Fruit fly (Drosophila melanogaster) whole organism, embryonic: ENCODE data around the gene Gale.

Experiments
- Antp ChIP-seq: fragments of 200-800 bp; sonication (Bioruptor generic); optimal IDR thresholded peaks from 3 replicates; lab custom pipeline; 2016; ENCODE audit warnings: missing biosample characterization, missing genetic modification characterization
- Atf-2 ChIP-seq: fragments of 200-800 bp; sonication (Bioruptor generic); optimal IDR thresholded peaks from 2 replicates; lab custom pipeline; 2016; ENCODE audit warnings: missing biosample characterization, missing genetic modification characterization
- B-H2 ChIP-seq: fragments of 200-800 bp; sonication (Bioruptor generic); optimal IDR thresholded peaks from 2 replicates; lab custom pipeline; 2018; ENCODE audit warnings: missing biosample characterization, mild to moderate bottlenecking, missing genetic modification characterization
- Bdp1 ChIP-seq: fragments of 200-800 bp; sonication (Bioruptor generic); optimal IDR thresholded peaks from 3 replicates; lab custom pipeline; 2016; ENCODE audit warnings: missing biosample characterization, missing genetic modification characterization
- CG10209 ChIP-seq: fragments of 200-800 bp; sonication (Bioruptor generic); optimal IDR thresholded peaks from 3 replicates; lab custom pipeline; 2017; ENCODE audit warnings: missing biosample characterization, mild to moderate bottlenecking, missing genetic modification characterization, missing genetic modification reagents
- CG10565 ChIP-seq: fragments of 200-800 bp; sonication (Bioruptor generic); optimal IDR thresholded peaks from 3 replicates; lab custom pipeline; 2016; ENCODE audit warnings: missing biosample characterization, mild to moderate bottlenecking, missing genetic modification characterization
- CG11093 ChIP-seq: fragments of 200-800 bp; sonication (Bioruptor generic); IDR thresholded peaks from 3 replicates; pipeline ENCODE4 v1.3.6; 2022; ENCODE audit warnings: missing biosample characterization, missing genetic modification characterization
- CG14710 ChIP-seq: fragments of 200-800 bp; sonication (Bioruptor generic); optimal IDR thresholded peaks from 3 replicates; lab custom pipeline; 2019; ENCODE audit warnings: missing biosample characterization, mild to moderate bottlenecking, missing genetic modification characterization, moderate library complexity
- CG15073 ChIP-seq: fragments of 200-800 bp; sonication (Bioruptor generic); optimal IDR thresholded peaks from 2 replicates; lab custom pipeline; 2016; ENCODE audit warnings: missing biosample characterization, missing genetic modification characterization
- CG15514 ChIP-seq: fragments of 200-800 bp; sonication (Bioruptor generic); optimal IDR thresholded peaks from 3 replicates; lab custom pipeline; 2017; ENCODE audit warnings: missing biosample characterization, missing genetic modification characterization, mild to moderate bottlenecking, moderate library complexity, missing genetic modification reagents
- CG2120 ChIP-seq: fragments of 200-800 bp; sonication (Bioruptor generic); optimal IDR thresholded peaks from 3 replicates; lab custom pipeline; 2016; ENCODE audit warnings: missing biosample characterization, missing genetic modification characterization
- CG2129 ChIP-seq: fragments of 200-800 bp; sonication (Bioruptor generic); IDR thresholded peaks from 2 replicates; pipeline ENCODE4 v1.3.6; 2022; ENCODE audit warnings: missing biosample characterization, missing genetic modification characterization; ENCODE audit not compliant: partially characterized antibody
- CG2875 ChIP-seq: fragments of 200-800 bp; sonication (Bioruptor generic); optimal IDR thresholded peaks from 2 replicates; lab custom pipeline; 2017; ENCODE audit warnings: missing biosample characterization, mild to moderate bottlenecking, missing genetic modification characterization, missing genetic modification reagents
- CG30403 ChIP-seq: fragments of 200-800 bp; sonication (Bioruptor generic); optimal IDR thresholded peaks from 3 replicates; lab custom pipeline; 2016; ENCODE audit warnings: missing biosample characterization, missing genetic modification characterization
- CG4854 ChIP-seq: fragments of 200-800 bp; sonication (Bioruptor generic); optimal IDR thresholded peaks from 2 replicates; lab custom pipeline; 2016; ENCODE audit warnings: missing biosample characterization, missing genetic modification characterization, inconsistent platforms
- CG7556 ChIP-seq: fragments of 200-800 bp; sonication (Bioruptor generic); optimal IDR thresholded peaks from 2 replicates; lab custom pipeline; 2017; ENCODE audit warnings: missing biosample characterization, mild to moderate bottlenecking, missing genetic modification characterization
- CG7745 ChIP-seq: fragments of 200-800 bp; sonication (Bioruptor generic); optimal IDR thresholded peaks from 2 replicates; lab custom pipeline; 2018; ENCODE audit warnings: missing biosample characterization, mild to moderate bottlenecking, missing genetic modification characterization, moderate library complexity
- CG7786 ChIP-seq: fragments of 200-800 bp; sonication (Bioruptor generic); optimal IDR thresholded peaks from 2 replicates; lab custom pipeline; 2016; ENCODE audit warnings: missing biosample characterization, missing genetic modification characterization
- CG8924 ChIP-seq: fragments of 200-800 bp; optimal IDR thresholded peaks from 3 replicates; lab custom pipeline; 2019; ENCODE audit warnings: missing biosample characterization, mild to moderate bottlenecking, missing genetic modification characterization, moderate library complexity
- Dip2 ChIP-seq: fragments of 200-800 bp; sonication (Bioruptor generic); IDR thresholded peaks from 2 replicates; pipeline ENCODE4 v1.3.6; 2022; ENCODE audit warnings: missing biosample characterization, missing genetic modification characterization
- Dp ChIP-seq: fragments of 200-800 bp; sonication (Bioruptor generic); optimal IDR thresholded peaks from 2 replicates; lab custom pipeline; 2018; ENCODE audit warnings: missing biosample characterization, mild to moderate bottlenecking, missing genetic modification characterization, moderate library complexity
- Ets97D ChIP-seq: fragments of 200-800 bp; sonication (Bioruptor generic); optimal IDR thresholded peaks from 3 replicates; lab custom pipeline; 2016; ENCODE audit warnings: missing biosample characterization, missing genetic modification characterization
- Fer1 ChIP-seq: fragments of 200-800 bp; sonication (Bioruptor generic); optimal IDR thresholded peaks from 2 replicates; lab custom pipeline; 2017; ENCODE audit warnings: missing biosample characterization, mild to moderate bottlenecking, missing genetic modification characterization
- Fer3 ChIP-seq: fragments of 200-800 bp; sonication (Bioruptor generic); optimal IDR thresholded peaks from 2 replicates; lab custom pipeline; 2018; ENCODE audit warnings: missing biosample characterization, mild to moderate bottlenecking, missing genetic modification characterization, moderate library complexity
- H15 ChIP-seq: fragments of 200-800 bp; sonication (Bioruptor generic); IDR thresholded peaks from 3 replicates; pipeline ENCODE4 v1.3.6; 2022; ENCODE audit warnings: missing biosample characterization, missing genetic modification characterization
- HLH4C ChIP-seq: fragments of 200-800 bp; sonication (Bioruptor generic); IDR thresholded peaks from 3 replicates; pipeline ENCODE4 v1.3.6; 2022; ENCODE audit warnings: missing biosample characterization, missing genetic modification characterization; ENCODE audit not compliant: partially characterized antibody
- HmgD ChIP-seq: fragments of 200-800 bp; sonication (Bioruptor generic); optimal IDR thresholded peaks from 3 replicates; lab custom pipeline; 2016; ENCODE audit warnings: missing biosample characterization, missing genetic modification characterization
- Jarid2 ChIP-seq: fragments of 200-800 bp; sonication (Bioruptor generic); optimal IDR thresholded peaks from 3 replicates; lab custom pipeline; 2017; ENCODE audit warnings: mild to moderate bottlenecking, missing biosample characterization, missing genetic modification reagents, missing genetic modification characterization
- Lpt ChIP-seq: fragments of >200 bp; optimal IDR thresholded peaks from 2 replicates; lab custom pipeline; 2018; ENCODE audit warnings: missing biosample characterization, missing genetic modification characterization
- Nf-YA ChIP-seq: fragments of 200-800 bp; sonication (Bioruptor generic); IDR thresholded peaks from 2 replicates; pipeline ENCODE4 v1.3.6; 2022; ENCODE audit warnings: missing biosample characterization, missing genetic modification characterization
- Optix ChIP-seq: fragments of 200-800 bp; sonication (Bioruptor generic); IDR thresholded peaks from 3 replicates; pipeline ENCODE4 v1.3.6; 2022; ENCODE audit warnings: missing biosample characterization, missing genetic modification characterization
- Rx ChIP-seq: fragments of 200-800 bp; sonication (Bioruptor generic); IDR thresholded peaks from 2 replicates; pipeline ENCODE4 v1.3.6; 2022; ENCODE audit warnings: missing biosample characterization, missing genetic modification characterization
- YL-1 ChIP-seq: fragments of 200-800 bp; sonication (Bioruptor generic); optimal IDR thresholded peaks from 3 replicates; lab custom pipeline; 2017; ENCODE audit warnings: missing biosample characterization, mild to moderate bottlenecking, missing genetic modification characterization
- aop ChIP-seq: fragments of 200-800 bp; sonication (Bioruptor generic); IDR thresholded peaks from 2 replicates; pipeline ENCODE4 v1.3.6; 2022; ENCODE audit warnings: missing biosample characterization, missing genetic modification characterization
- bab2 ChIP-seq: fragments of 200-800 bp; sonication (Bioruptor generic); optimal IDR thresholded peaks from 2 replicates; lab custom pipeline; 2016; ENCODE audit warnings: missing biosample characterization, missing genetic modification characterization
- bigmax ChIP-seq: fragments of 200-800 bp; sonication (Bioruptor generic); optimal IDR thresholded peaks from 2 replicates; lab custom pipeline; 2018; ENCODE audit warnings: missing biosample characterization, mild to moderate bottlenecking, missing genetic modification characterization
- chif ChIP-seq, 2 experiments: fragments of 200-800 bp; sonication (Bioruptor generic); optimal IDR thresholded peaks; 3 replicates each; lab custom pipeline; 2016; ENCODE audit warnings: missing biosample characterization in 2 of 2, missing genetic modification characterization in 2 of 2
- chn ChIP-seq: fragments of 200-800 bp; sonication (Bioruptor generic); optimal IDR thresholded peaks from 2 replicates; lab custom pipeline; 2016; ENCODE audit warnings: missing biosample characterization, missing genetic modification characterization
- en ChIP-seq: fragments of 200-800 bp; sonication (Bioruptor generic); optimal IDR thresholded peaks from 2 replicates; lab custom pipeline; 2016; ENCODE audit warnings: missing biosample characterization, missing genetic modification characterization
- jing ChIP-seq: fragments of 200-800 bp; sonication (Bioruptor generic); optimal IDR thresholded peaks from 2 replicates; lab custom pipeline; 2018; ENCODE audit warnings: missing biosample characterization, mild to moderate bottlenecking, missing genetic modification characterization
- kah ChIP-seq: fragments of 200-800 bp; sonication (Bioruptor generic); optimal IDR thresholded peaks from 2 replicates; lab custom pipeline; 2018; ENCODE audit warnings: missing biosample characterization, mild to moderate bottlenecking, missing genetic modification characterization
- nerfin-2 ChIP-seq: fragments of 200-800 bp; sonication (Bioruptor generic); IDR thresholded peaks from 2 replicates; pipeline ENCODE4 v1.3.6; 2022; ENCODE audit warnings: missing biosample characterization, missing genetic modification characterization; ENCODE audit not compliant: partially characterized antibody
- org-1 ChIP-seq: fragments of 200-800 bp; sonication (Bioruptor generic); optimal IDR thresholded peaks from 2 replicates; lab custom pipeline; 2017; ENCODE audit warnings: missing biosample characterization, missing genetic modification characterization
- sc ChIP-seq, 3 experiments: fragments of >200 bp in 2 of 3; fragments of 200-800 bp in 1 of 3; sonication (Bioruptor generic) in 1 of 3; optimal IDR thresholded peaks; 2 replicates in 2 of 3; 3 replicates in 1 of 3; lab custom pipeline; 2017; ENCODE audit warnings: mild to moderate bottlenecking in 1 of 3, missing biosample characterization in 1 of 3, missing genetic modification characterization in 1 of 3, missing genetic modification reagents in 1 of 3
- sd ChIP-seq: fragments of 200-800 bp; sonication (Bioruptor generic); optimal IDR thresholded peaks from 3 replicates; lab custom pipeline; 2018; ENCODE audit warnings: missing biosample characterization, mild to moderate bottlenecking, missing genetic modification characterization, moderate library complexity
- seq ChIP-seq: fragments of 200-800 bp; sonication (Bioruptor generic); IDR thresholded peaks from 2 replicates; pipeline ENCODE4 v1.3.6; 2022; ENCODE audit warnings: missing biosample characterization, missing genetic modification characterization
- sima ChIP-seq: fragments of 200-800 bp; sonication (Bioruptor generic); optimal IDR thresholded peaks from 2 replicates; lab custom pipeline; 2016; ENCODE audit warnings: missing biosample characterization, missing genetic modification characterization
- tx ChIP-seq: fragments of 200-800 bp; sonication (Bioruptor generic); optimal IDR thresholded peaks from 2 replicates; lab custom pipeline; 2016; ENCODE audit warnings: missing biosample characterization, missing genetic modification characterization
- vnd ChIP-seq: fragments of 200-800 bp; sonication (Bioruptor generic); IDR thresholded peaks from 3 replicates; pipeline ENCODE4 v1.3.6; 2022; ENCODE audit warnings: missing biosample characterization, missing genetic modification characterization; ENCODE audit not compliant: partially characterized antibody
- zen2 ChIP-seq: fragments of 200-800 bp; sonication (Bioruptor generic); IDR thresholded peaks from 3 replicates; pipeline ENCODE4 v1.3.6; 2022; ENCODE audit warnings: missing biosample characterization, missing genetic modification characterization; ENCODE audit not compliant: partially characterized antibody

Gene Gale

DNA sequence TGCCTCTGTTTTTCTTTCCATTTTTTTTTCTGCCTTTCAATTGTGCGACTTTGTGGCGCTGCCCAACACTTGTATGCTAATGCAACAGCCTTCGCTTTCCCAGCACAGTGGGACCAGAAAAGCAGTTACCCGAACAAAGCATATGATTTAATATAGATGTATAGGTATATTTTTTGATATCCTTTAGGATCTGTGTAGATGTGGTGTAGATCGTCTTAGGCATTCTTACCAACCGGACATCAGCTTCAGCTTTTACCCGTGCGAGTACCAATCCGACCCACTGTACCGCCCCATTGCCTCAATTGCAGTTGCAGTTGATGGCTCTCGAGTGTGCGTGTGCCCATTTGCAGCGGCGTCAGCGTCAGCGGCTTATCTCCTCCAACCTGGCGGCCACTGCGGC, 11.9 kb upstream of the Gale start (continued):
- TF ChIP-seq seq (GFP tag; lab: Robert Waterston, UW) (peak; percentile 49; the same call in 1 of the 2 replicates), HLH4C (no peak), HmgD (GFP tag; lab: Kevin White, UChicago) (no peak), bigmax (GFP tag; lab: Kevin White, UChicago) (no peak), CG30403 (GFP tag; lab: Kevin White, UChicago) (peak; percentile 54), kah (no peak), chif (GFP tag; optimal IDR thresholded peaks at IDR 0.05; lab: Kevin White, UChicago) (peak; percentile 70 to 73), Optix (GFP tag; lab: Robert Waterston, UW) (peak; percentile 60; the same call in 1 of the 3 replicates), CG14710 (peak; percentile 60), Dip2 (no peak), CG4854 (GFP tag; lab: Kevin White, UChicago) (peak; percentile 29), CG7786 (GFP tag; lab: Kevin White, UChicago) (no peak), Ets97D (GFP tag; lab: Kevin White, UChicago) (no peak), CG7745 (tag; lab: Kevin White, UChicago) (no peak), sc (optimal IDR thresholded peaks at IDR 0.05; lab: Kevin White, UChicago) (no peak), sc (GFP tag; optimal IDR thresholded peaks at IDR 0.05; lab: Kevin White, UChicago) (peak; percentile 67), CG11093 (0 out of 3 replicates have a peak, but pooled peaks have one; percentile 36), H15 (GFP tag; lab: Robert Waterston, UW) (peak; percentile 57; the same call in 1 of the 3 replicates), B-H2 (GFP tag; lab: Kevin White, UChicago) (no peak), YL-1 (no peak), Jarid2 (GFP tag; lab: Kevin White, UChicago) (no peak), CG2120 (no peak), Fer3 (tag; lab: Kevin White, UChicago) (no peak), sd (tag; lab: Kevin White, UChicago) (no peak), chn (GFP tag; lab: Kevin White, UChicago) (peak; percentile 57), Fer1 (GFP tag; lab: Kevin White, UChicago) (no peak), CG15073 (GFP tag; lab: Kevin White, UChicago) (no peak), sima (no peak), jing (GFP tag; lab: Kevin White, UChicago) (peak; percentile 59), Antp (GFP tag; lab: Kevin White, UChicago) (peak; percentile 21), CG2875 (GFP tag; lab: Kevin White, UChicago) (peak; percentile 71), CG15514 (GFP tag; lab: Kevin White, UChicago) (no peak), Lpt (GFP tag; lab: Kevin White, UChicago) (no peak), CG10209 (peak; percentile 70), Dp (GFP tag; lab: Kevin White, UChicago) (no peak), zen2 (GFP tag; lab: Robert Waterston, UW) (no peak), aop (GFP tag; lab: Robert Waterston, UW) (no peak), Bdp1 (GFP tag; lab: Kevin White, UChicago) (peak; percentile 20), en (no peak), Nf-YA (GFP tag; lab: Robert Waterston, UW) (no peak), tx (GFP tag; lab: Kevin White, UChicago) (peak; percentile 12), CG7556 (peak; percentile 27), bab2 (GFP tag; lab: Kevin White, UChicago) (peak; percentile 47), vnd (GFP tag; lab: Robert Waterston, UW) (no peak), Rx (GFP tag; lab: Robert Waterston, UW) (peak; percentile 72), CG10565 (no peak), Atf-2 (GFP tag; lab: Kevin White, UChicago) (peak; percentile 29), org-1 (peak; percentile 54), CG8924 (tag; lab: Kevin White, UChicago) (peak; percentile 40), CG2129 (GFP tag; lab: Robert Waterston, UW) (no peak), nerfin-2 (no peak)
